Worm (Caenorhabditis elegans) whole organism, L4 larva: ENCODE results near the gene Y22D7AL.4.

Source experiments
- D1046.2 ChIP-seq: fragments of 200-800 bp; sonication (Bioruptor generic); IDR thresholded peaks from 2 replicates; pipeline ENCODE4 v1.3.6; 2022; ENCODE audit warnings: missing genetic modification characterization, missing compliant biosample characterization
- F26F4.8 ChIP-seq: fragments of 200-800 bp; sonication (Bioruptor generic); conservative IDR thresholded peaks from 2 replicates; pipeline ENCODE4 v1.3.6; 2022; ENCODE audit warnings: missing genetic modification characterization, missing compliant biosample characterization
- F49E8.2 ChIP-seq: sonication (generic microtip); optimal IDR thresholded peaks from 2 replicates; lab custom pipeline; 2016; ENCODE audit warnings: missing compliant biosample characterization, mild to moderate bottlenecking, missing genetic modification characterization, borderline replicate concordance
- R02D3.7 ChIP-seq: fragments of 150-350 bp; sonication (generic microtip); optimal IDR thresholded peaks from 3 replicates; lab custom pipeline; 2014; ENCODE audit warnings: missing biosample characterization, missing genetic modification characterization
- Y48G9A.11 ChIP-seq: fragments of 200-800 bp; sonication (Bioruptor generic); IDR thresholded peaks from 2 replicates; pipeline ENCODE4 v1.3.6; 2022; ENCODE audit warnings: missing genetic modification reagents, missing genetic modification characterization, missing compliant biosample characterization
- Y5F2A.4 ChIP-seq: fragments of 200-800 bp; sonication (Bioruptor generic); optimal IDR thresholded peaks from 2 replicates; lab custom pipeline; 2018; ENCODE audit warnings: mild to moderate bottlenecking, missing genetic modification characterization, missing compliant biosample characterization
- ama-1 ChIP-seq: fragments of 150-350 bp; optimal IDR thresholded peaks from 2 replicates; lab custom pipeline; 2014; ENCODE audit warnings: inconsistent platforms, mixed read lengths
- arid-1 ChIP-seq: fragments of 200-800 bp; sonication (Bioruptor generic); conservative IDR thresholded peaks from 2 replicates; pipeline ENCODE4 v1.3.6; 2022; ENCODE audit warnings: missing genetic modification reagents, missing genetic modification characterization, missing compliant biosample characterization
- ceh-32 ChIP-seq: sonication (generic microtip); optimal IDR thresholded peaks from 2 replicates; lab custom pipeline; 2016; ENCODE audit warnings: mild to moderate bottlenecking, missing genetic modification characterization, missing compliant biosample characterization; ENCODE audit not compliant: poor library complexity
- ceh-82 ChIP-seq: sonication (generic microtip); optimal IDR thresholded peaks from 2 replicates; lab custom pipeline; 2017; ENCODE audit warnings: missing biosample characterization, missing genetic modification characterization
- ces-1 ChIP-seq: fragments of 150-350 bp; sonication (generic microtip); optimal IDR thresholded peaks from 4 replicates; lab custom pipeline; 2014; ENCODE audit warnings: missing biosample characterization, missing genetic modification reagents, missing genetic modification characterization
- cey-2 ChIP-seq: sonication (generic microtip); optimal IDR thresholded peaks from 3 replicates; lab custom pipeline; 2017; ENCODE audit warnings: missing genetic modification characterization, mild to moderate bottlenecking, missing compliant biosample characterization, antibody characterized with exemption, borderline replicate concordance; ENCODE audit not compliant: insufficient read depth
- ctbp-1 ChIP-seq: fragments of 200-800 bp; sonication (Bioruptor generic); IDR thresholded peaks from 2 replicates; pipeline ENCODE4 v1.3.6; 2022; ENCODE audit warnings: missing genetic modification reagents, missing genetic modification characterization, missing compliant biosample characterization
- daf-16 ChIP-seq, 3 experiments: sonication (generic microtip); optimal IDR thresholded peaks; 2 replicates each; lab custom pipeline; 2016 to 2017; ENCODE audit warnings: missing genetic modification characterization in 3 of 3, missing genetic modification reagents in 3 of 3, mild to moderate bottlenecking in 2 of 3, missing compliant biosample characterization in 2 of 3, missing biosample characterization in 1 of 3, moderate library complexity in 1 of 3
- dmd-8 ChIP-seq: fragments of 200-800 bp; sonication (Bioruptor generic); IDR thresholded peaks from 2 replicates; pipeline ENCODE4 v1.3.6; 2022; ENCODE audit warnings: missing genetic modification characterization, missing compliant biosample characterization
- dpl-1 ChIP-seq: fragments of 150-350 bp; optimal IDR thresholded peaks from 2 replicates; lab custom pipeline; 2014; ENCODE audit warnings: missing biosample characterization, missing genetic modification reagents, missing genetic modification characterization
- duxl-1 ChIP-seq: sonication (generic microtip); optimal IDR thresholded peaks from 2 replicates; lab custom pipeline; 2016; ENCODE audit warnings: mild to moderate bottlenecking, missing genetic modification characterization, moderate library complexity, missing compliant biosample characterization; ENCODE audit not compliant: poor library complexity
- dve-1 ChIP-seq: sonication (generic microtip); optimal IDR thresholded peaks from 2 replicates; lab custom pipeline; 2017; ENCODE audit warnings: antibody characterized with exemption, mild to moderate bottlenecking, missing genetic modification characterization, missing compliant biosample characterization; ENCODE audit not compliant: insufficient read depth
- fkh-10 ChIP-seq: fragments of 150-350 bp; optimal IDR thresholded peaks from 2 replicates; lab custom pipeline; 2014; ENCODE audit warnings: missing biosample characterization, missing genetic modification reagents, missing genetic modification characterization
- fos-1 ChIP-seq: fragments of 150-350 bp; optimal IDR thresholded peaks from 2 replicates; lab custom pipeline; 2014; ENCODE audit warnings: missing biosample characterization, missing genetic modification characterization
- hif-1 ChIP-seq, 2 experiments: sonication (generic microtip); optimal IDR thresholded peaks; 2 replicates each; lab custom pipeline; 2016 to 2017; ENCODE audit warnings: missing compliant biosample characterization in 2 of 2, missing genetic modification characterization in 2 of 2, missing genetic modification reagents in 2 of 2, missing genotype in 2 of 2, mild to moderate bottlenecking in 1 of 2
- lim-7 ChIP-seq: fragments of 200-800 bp; sonication (Bioruptor generic); IDR thresholded peaks from 2 replicates; pipeline ENCODE4 v1.3.6; 2022; ENCODE audit warnings: missing genetic modification characterization, missing compliant biosample characterization
- lin-1 ChIP-seq: fragments of 200-800 bp; sonication (Bioruptor generic); IDR thresholded peaks from 2 replicates; pipeline ENCODE4 v1.3.6; 2022; ENCODE audit warnings: missing genetic modification reagents, missing genetic modification characterization, missing compliant biosample characterization
- lin-29 ChIP-seq: fragments of 200-800 bp; sonication (Bioruptor generic); IDR thresholded peaks from 2 replicates; pipeline ENCODE4 v1.3.6; 2022; ENCODE audit warnings: missing genetic modification reagents, missing genetic modification characterization, missing compliant biosample characterization
- lin-38 ChIP-seq: fragments of 200-800 bp; sonication (Bioruptor generic); IDR thresholded peaks from 2 replicates; pipeline ENCODE4 v1.3.6; 2022; ENCODE audit warnings: missing genetic modification reagents, missing genetic modification characterization, missing compliant biosample characterization
- lsy-2 ChIP-seq, 2 experiments: fragments of 150-350 bp in 1 of 2; sonication (generic microtip) in 1 of 2; optimal IDR thresholded peaks; 2 replicates each; lab custom pipeline; 2014 to 2017; ENCODE audit warnings: missing biosample characterization in 2 of 2, missing genetic modification characterization in 2 of 2
- madf-9 ChIP-seq: fragments of 200-800 bp; sonication (Bioruptor generic); conservative IDR thresholded peaks from 2 replicates; pipeline ENCODE4 v1.3.6; 2022; ENCODE audit warnings: missing genetic modification reagents, missing genetic modification characterization, missing compliant biosample characterization
- mdt-29 ChIP-seq: fragments of 200-800 bp; sonication (Bioruptor generic); IDR thresholded peaks from 2 replicates; pipeline ENCODE4 v1.3.6; 2022; ENCODE audit warnings: missing genetic modification reagents, missing genetic modification characterization, missing compliant biosample characterization
- nhr-102 ChIP-seq: sonication (generic microtip); optimal IDR thresholded peaks from 2 replicates; lab custom pipeline; 2016; ENCODE audit warnings: mild to moderate bottlenecking, missing genetic modification characterization, moderate library complexity, missing compliant biosample characterization
- nhr-111 ChIP-seq: fragments of 200-800 bp; sonication (Bioruptor generic); optimal IDR thresholded peaks from 2 replicates; lab custom pipeline; 2018; ENCODE audit warnings: mild to moderate bottlenecking, missing genetic modification characterization, missing compliant biosample characterization
- nhr-48 ChIP-seq: sonication (generic microtip); optimal IDR thresholded peaks from 2 replicates; lab custom pipeline; 2016; ENCODE audit warnings: mild to moderate bottlenecking, missing genetic modification characterization, missing compliant biosample characterization
- nhr-6 ChIP-seq: fragments of 150-350 bp; optimal IDR thresholded peaks from 2 replicates; lab custom pipeline; 2014; ENCODE audit warnings: missing biosample characterization, missing genetic modification characterization
- nhr-77 ChIP-seq: fragments of 150-350 bp; optimal IDR thresholded peaks from 2 replicates; lab custom pipeline; 2014; ENCODE audit warnings: missing biosample characterization, missing genetic modification characterization
- pha-4 ChIP-seq, 2 experiments: fragments of 150-350 bp in 1 of 2; fragments of 200-800 bp in 1 of 2; sonication (Bioruptor generic) in 1 of 2; IDR thresholded peaks in 1 of 2; optimal IDR thresholded peaks in 1 of 2; 2 replicates each; pipeline versions ENCODE4 v1.3.6 to Lab custom; 2014 to 2022; ENCODE audit warnings: missing genetic modification characterization in 2 of 2, missing genetic modification reagents in 2 of 2, missing biosample characterization in 1 of 2, missing compliant biosample characterization in 1 of 2
- php-3 ChIP-seq: fragments of 200-800 bp; sonication (Bioruptor generic); IDR thresholded peaks from 2 replicates; pipeline ENCODE4 v1.3.6; 2022; ENCODE audit warnings: missing genetic modification reagents, missing genetic modification characterization, missing compliant biosample characterization
- pqm-1 ChIP-seq: sonication (generic microtip); optimal IDR thresholded peaks from 2 replicates; lab custom pipeline; 2017; ENCODE audit warnings: missing biosample characterization, missing genetic modification characterization
- saeg-2 ChIP-seq: fragments of 200-800 bp; sonication (Bioruptor generic); IDR thresholded peaks from 2 replicates; pipeline ENCODE4 v1.3.6; 2022; ENCODE audit warnings: missing genetic modification reagents, missing genetic modification characterization, missing compliant biosample characterization
- skn-1 ChIP-seq: fragments of 150-350 bp; optimal IDR thresholded peaks from 2 replicates; lab custom pipeline; 2014; ENCODE audit warnings: missing biosample characterization, missing genetic modification characterization
- snpc-1.2 ChIP-seq: fragments of 200-800 bp; sonication (Bioruptor generic); IDR thresholded peaks from 2 replicates; pipeline ENCODE4 v1.3.6; 2022; ENCODE audit warnings: missing genetic modification reagents, missing genetic modification characterization, missing compliant biosample characterization
- snpc-4 ChIP-seq: fragments of 150-350 bp; optimal IDR thresholded peaks from 2 replicates; lab custom pipeline; 2014; ENCODE audit warnings: missing biosample characterization, missing genetic modification characterization
- spr-3 ChIP-seq: fragments of 200-800 bp; sonication (Bioruptor generic); optimal IDR thresholded peaks from 2 replicates; lab custom pipeline; 2018; ENCODE audit warnings: mild to moderate bottlenecking, missing genetic modification characterization, missing compliant biosample characterization
- tag-97 ChIP-seq: fragments of 200-800 bp; sonication (Bioruptor generic); IDR thresholded peaks from 2 replicates; pipeline ENCODE4 v1.3.6; 2022; ENCODE audit warnings: missing genetic modification characterization, missing compliant biosample characterization
- vab-7 ChIP-seq: fragments of 200-800 bp; sonication (Bioruptor generic); IDR thresholded peaks from 2 replicates; pipeline ENCODE4 v1.3.6; 2022; ENCODE audit warnings: missing genetic modification reagents, missing genetic modification characterization, missing compliant biosample characterization
- zip-11 ChIP-seq: fragments of 200-800 bp; sonication (Bioruptor generic); IDR thresholded peaks from 2 replicates; pipeline ENCODE4 v1.3.6; 2022; ENCODE audit warnings: missing genetic modification characterization, missing compliant biosample characterization
- ztf-11 ChIP-seq: fragments of 150-350 bp; optimal IDR thresholded peaks from 2 replicates; lab custom pipeline; 2014; ENCODE audit warnings: missing biosample characterization, missing genetic modification characterization

Y22D7AL.4 gene

DNA sequence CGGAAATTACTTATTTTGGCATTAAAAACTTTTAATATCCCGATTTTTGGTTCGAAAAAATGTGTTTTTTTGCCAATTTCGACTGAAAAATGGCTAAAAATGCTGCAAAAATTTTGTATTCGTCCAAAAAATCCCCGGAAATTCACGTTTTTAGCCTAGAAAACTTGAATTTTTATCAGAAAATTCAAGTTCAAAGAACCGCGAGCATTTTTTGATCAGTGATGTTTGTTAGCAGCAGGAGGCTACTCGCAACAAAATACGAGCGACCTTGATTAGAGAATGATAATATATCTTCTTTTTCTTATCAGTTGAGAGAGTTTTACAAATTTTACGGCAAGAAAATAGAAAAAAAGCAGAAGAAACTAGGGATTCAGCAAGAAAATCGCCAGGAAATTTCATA, 4.1 kb upstream of the Y22D7AL.4 start (continued):
- TF ChIP-seq snpc-1.2 (GFP tag; lab: Robert Waterston, UW) (no peak), ama-1 (lab: Kevin White, UChicago) (no peak), F26F4.8 (GFP tag; lab: Robert Waterston, UW) (no peak), madf-9 (GFP tag; lab: Robert Waterston, UW) (no peak), D1046.2 (GFP tag; lab: Robert Waterston, UW) (no peak), lsy-2 (tag; optimal IDR thresholded peaks at IDR 0.05; lab: Kevin White, UChicago) (peak in 1 of 2 experiments; percentile 51), vab-7 (GFP tag; lab: Robert Waterston, UW) (no peak), lin-1 (GFP tag; lab: Robert Waterston, UW) (no peak), php-3 (no peak), pqm-1 (tag; lab: Kevin White, UChicago) (peak; percentile 1), hif-1 (tag; optimal IDR thresholded peaks at IDR 0.05; lab: Kevin White, UChicago) (peak in 1 of 2 experiments; percentile 1), lim-7 (GFP tag; lab: Robert Waterston, UW) (no peak), lin-38 (peak; percentile 36; the same call in 1 of the 2 replicates), saeg-2 (no peak), nhr-6 (tag; lab: Kevin White, UChicago) (no peak), fkh-10 (GFP tag; lab: Kevin White, UChicago) (no peak), duxl-1 (tag; lab: Kevin White, UChicago) (no peak), tag-97 (GFP tag; lab: Robert Waterston, UW) (no peak), lin-29 (no peak), daf-16 (GFP tag; optimal IDR thresholded peaks at IDR 0.05; lab: Kevin White, UChicago) (no peak), daf-16 (tag; optimal IDR thresholded peaks at IDR 0.05; lab: Kevin White, UChicago) (peak; percentile 56), dpl-1 (no peak), dve-1 (tag; lab: Kevin White, UChicago) (peak; percentile 69)

DNA sequence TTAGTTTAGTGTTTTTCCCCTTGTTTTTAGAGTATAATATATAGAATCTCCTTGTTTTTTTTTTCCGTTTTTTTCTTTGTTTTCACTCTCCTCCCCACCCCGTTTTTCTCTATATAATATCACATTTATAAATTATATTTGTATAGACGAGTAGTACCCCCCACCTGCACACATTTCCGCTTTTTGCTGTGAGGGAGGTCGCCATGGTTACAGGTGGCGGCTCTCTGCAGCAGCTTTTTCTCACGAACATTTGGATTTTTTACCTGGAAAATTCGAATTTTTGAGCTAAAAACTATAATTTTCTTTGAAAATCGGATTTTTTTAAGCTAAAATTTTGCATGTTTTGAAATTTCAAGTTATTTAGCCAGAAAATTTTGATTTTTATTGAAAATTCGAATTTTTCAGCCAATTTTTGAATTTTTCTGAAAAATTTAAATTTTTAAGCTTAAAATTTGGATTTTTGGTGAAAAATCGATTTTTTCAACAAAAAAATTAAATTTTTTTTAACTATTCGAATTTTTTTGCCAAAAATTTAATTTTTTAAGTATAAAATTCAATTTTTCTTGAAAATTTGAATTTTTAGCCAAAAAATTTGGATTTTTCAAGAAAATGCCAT, 664 bp upstream of the Y22D7AL.4 start:
- TF ChIP-seq pqm-1 (tag; lab: Kevin White, UChicago) (no peak), cey-2 (tag; lab: Kevin White, UChicago) (no peak), skn-1 (tag; lab: Kevin White, UChicago) (no peak), dpl-1 (no peak), ceh-32 (tag; lab: Kevin White, UChicago) (no peak), pha-4 (GFP tag; IDR thresholded peaks at IDR 0.05; lab: Robert Waterston, UW) (peak; percentile 73), pha-4 (tag; optimal IDR thresholded peaks at IDR 0.05; lab: Kevin White, UChicago) (no peak), ama-1 (lab: Kevin White, UChicago) (peak; percentile 47), arid-1 (peak; percentile 81), nhr-77 (tag; lab: Kevin White, UChicago) (no peak), nhr-111 (peak; percentile 44), zip-11 (GFP tag; lab: Robert Waterston, UW) (no peak), snpc-4 (tag; lab: Kevin White, UChicago) (no peak), nhr-48 (tag; lab: Kevin White, UChicago) (no peak), F49E8.2 (tag; lab: Kevin White, UChicago) (no peak), ces-1 (GFP tag; lab: Kevin White, UChicago) (no peak), dmd-8 (GFP tag; lab: Robert Waterston, UW) (0 out of 2 replicates have a peak, but pooled peaks have one; percentile 15), ceh-82 (tag; lab: Kevin White, UChicago) (no peak), ztf-11 (tag; lab: Kevin White, UChicago) (no peak), R02D3.7 (tag; lab: Kevin White, UChicago) (no peak), Y5F2A.4 (peak; percentile 30), mdt-29 (0 out of 2 replicates have a peak, but pooled peaks have one; percentile 47), fos-1 (tag; lab: Kevin White, UChicago) (no peak), Y48G9A.11 (GFP tag; lab: Robert Waterston, UW) (peak; percentile 63), ctbp-1 (GFP tag; lab: Robert Waterston, UW) (peak; percentile 73), nhr-102 (tag; lab: Kevin White, UChicago) (peak; percentile 12), spr-3 (no peak), dve-1 (tag; lab: Kevin White, UChicago) (no peak), vab-7 (GFP tag; lab: Robert Waterston, UW) (peak; percentile 43; the same call in 1 of the 2 replicates), lin-1 (GFP tag; lab: Robert Waterston, UW) (0 out of 2 replicates have a peak, but pooled peaks have one; percentile 40), tag-97 (GFP tag; lab: Robert Waterston, UW) (no peak), D1046.2 (GFP tag; lab: Robert Waterston, UW) (peak; percentile 67; the same call in 1 of the 2 replicates), lim-7 (GFP tag; lab: Robert Waterston, UW) (peak; percentile 67; the same call in 1 of the 2 replicates)
